Worm (Caenorhabditis elegans) whole organism, young adult: ENCODE results near the gene pei-1.

ENCODE experiments used
- F10E7.11 ChIP-seq: sonication (generic microtip); optimal IDR thresholded peaks from 2 replicates; lab custom pipeline; 2017; ENCODE audit warnings: mild to moderate bottlenecking, missing genetic modification characterization, moderate library complexity, missing compliant biosample characterization
- F23B12.7 ChIP-seq: sonication (generic microtip); optimal IDR thresholded peaks from 2 replicates; lab custom pipeline; 2017; ENCODE audit warnings: missing genetic modification characterization, mild to moderate bottlenecking, missing compliant biosample characterization, antibody characterized with exemption, moderate library complexity; ENCODE audit not compliant: insufficient read depth
- F39B2.1 ChIP-seq: fragments of 200-800 bp; sonication (Bioruptor generic); IDR thresholded peaks from 2 replicates; pipeline ENCODE4 v1.3.6; 2022; ENCODE audit warnings: missing genetic modification reagents, missing genetic modification characterization, missing compliant biosample characterization
- F52B5.7 ChIP-seq: sonication (generic microtip); optimal IDR thresholded peaks from 2 replicates; lab custom pipeline; 2016; ENCODE audit warnings: mild to moderate bottlenecking, missing genetic modification characterization, missing compliant biosample characterization
- K11D2.4 ChIP-seq: fragments of 200-800 bp; sonication (Bioruptor generic); IDR thresholded peaks from 2 replicates; pipeline ENCODE4 v1.3.6; 2022; ENCODE audit warnings: missing genetic modification reagents, missing genetic modification characterization, missing compliant biosample characterization
- K12H6.12 ChIP-seq: fragments of 200-800 bp; sonication (Bioruptor generic); optimal IDR thresholded peaks from 2 replicates; lab custom pipeline; 2018; ENCODE audit warnings: mild to moderate bottlenecking, missing genetic modification characterization, missing compliant biosample characterization
- Y95B8A.8 ChIP-seq: fragments of 200-800 bp; sonication (Bioruptor generic); IDR thresholded peaks from 2 replicates; pipeline ENCODE4 v1.3.6; 2022; ENCODE audit warnings: missing genetic modification reagents, missing genetic modification characterization, missing compliant biosample characterization
- ama-1 ChIP-seq, 3 experiments: fragments of 150-350 bp in 1 of 3; sonication (generic microtip) in 2 of 3; optimal IDR thresholded peaks; 2 replicates each; lab custom pipeline; 2014 to 2018; ENCODE audit warnings: missing biosample characterization in 2 of 3, missing genetic modification characterization in 2 of 3, missing genetic modification reagents in 2 of 3
- atf-7 ChIP-seq: sonication (generic microtip); optimal IDR thresholded peaks from 2 replicates; lab custom pipeline; 2017; ENCODE audit warnings: mild to moderate bottlenecking, missing genetic modification characterization, missing compliant biosample characterization
- athp-1 ChIP-seq: sonication (generic microtip); optimal IDR thresholded peaks from 2 replicates; lab custom pipeline; 2017; ENCODE audit warnings: mild to moderate bottlenecking, missing genetic modification characterization, missing compliant biosample characterization
- attf-5 ChIP-seq: fragments of 200-800 bp; sonication (Bioruptor generic); optimal IDR thresholded peaks from 2 replicates; lab custom pipeline; 2018; ENCODE audit warnings: mild to moderate bottlenecking, missing genetic modification characterization, missing compliant biosample characterization
- ccch-3 ChIP-seq: fragments of 200-800 bp; sonication (Bioruptor generic); optimal IDR thresholded peaks from 2 replicates; lab custom pipeline; 2018; ENCODE audit warnings: mild to moderate bottlenecking, missing genetic modification characterization, missing compliant biosample characterization
- ceh-40 ChIP-seq: fragments of 200-800 bp; sonication (Bioruptor generic); IDR thresholded peaks from 2 replicates; pipeline ENCODE4 v1.3.6; 2022; ENCODE audit warnings: missing genetic modification characterization, missing compliant biosample characterization
- ceh-58 ChIP-seq: fragments of 200-800 bp; sonication (Bioruptor generic); IDR thresholded peaks from 2 replicates; pipeline ENCODE4 v1.3.6; 2022; ENCODE audit warnings: missing genetic modification characterization, missing compliant biosample characterization
- dpl-1 ChIP-seq: fragments of 150-350 bp; optimal IDR thresholded peaks from 2 replicates; lab custom pipeline; 2014; ENCODE audit warnings: missing biosample characterization, missing genetic modification reagents, missing genetic modification characterization
- egrh-3 ChIP-seq: fragments of 200-800 bp; sonication (Bioruptor generic); IDR thresholded peaks from 2 replicates; pipeline ENCODE4 v1.3.6; 2022; ENCODE audit warnings: missing genetic modification reagents, missing genetic modification characterization, missing compliant biosample characterization
- ets-4 ChIP-seq: fragments of 200-800 bp; sonication (Bioruptor generic); optimal IDR thresholded peaks from 2 replicates; lab custom pipeline; 2018; ENCODE audit warnings: mild to moderate bottlenecking, missing genetic modification characterization, missing compliant biosample characterization
- gei-17 ChIP-seq: fragments of 200-800 bp; sonication (Bioruptor generic); optimal IDR thresholded peaks from 2 replicates; lab custom pipeline; 2018; ENCODE audit warnings: mild to moderate bottlenecking, missing genetic modification characterization, missing compliant biosample characterization
- hlh-26 ChIP-seq: fragments of 200-800 bp; sonication (Bioruptor generic); conservative IDR thresholded peaks from 2 replicates; pipeline ENCODE4 v1.3.6; 2022; ENCODE audit warnings: missing genetic modification reagents, missing genetic modification characterization, missing compliant biosample characterization
- hmg-1.2 ChIP-seq: fragments of 200-800 bp; sonication (Bioruptor generic); IDR thresholded peaks from 2 replicates; pipeline ENCODE4 v1.3.6; 2022; ENCODE audit warnings: missing genetic modification reagents, missing genetic modification characterization, missing compliant biosample characterization
- hmg-20 ChIP-seq: fragments of 200-800 bp; sonication (Bioruptor generic); IDR thresholded peaks from 2 replicates; pipeline ENCODE4 v1.3.6; 2022; ENCODE audit warnings: missing genetic modification reagents, missing genetic modification characterization, missing compliant biosample characterization
- hrde-1 ChIP-seq: sonication (generic microtip); optimal IDR thresholded peaks from 2 replicates; lab custom pipeline; 2016; ENCODE audit warnings: missing genetic modification characterization, mild to moderate bottlenecking, missing compliant biosample characterization, moderate library complexity, missing genotype, missing genetic modification reagents, borderline replicate concordance
- hsf-1 ChIP-seq: fragments of 200-800 bp; sonication (Bioruptor generic); IDR thresholded peaks from 2 replicates; pipeline ENCODE4 v1.3.6; 2022; ENCODE audit warnings: missing genetic modification reagents, missing genetic modification characterization, missing compliant biosample characterization
- lag-1 ChIP-seq: fragments of 200-800 bp; sonication (Bioruptor generic); IDR thresholded peaks from 2 replicates; pipeline ENCODE4 v1.3.6; 2022; ENCODE audit warnings: missing genetic modification reagents, missing genetic modification characterization, missing compliant biosample characterization
- let-526 ChIP-seq: fragments of 200-800 bp; sonication (Bioruptor generic); IDR thresholded peaks from 2 replicates; pipeline ENCODE4 v1.3.6; 2022; ENCODE audit warnings: missing genetic modification reagents, missing genetic modification characterization, missing compliant biosample characterization
- let-607 ChIP-seq, 2 experiments: fragments of 200-800 bp in 1 of 2; sonication (Bioruptor generic) in 1 of 2; sonication (generic microtip) in 1 of 2; optimal IDR thresholded peaks; 2 replicates each; lab custom pipeline; 2016 to 2018; ENCODE audit warnings: mild to moderate bottlenecking in 2 of 2, missing compliant biosample characterization in 2 of 2, missing genetic modification characterization in 2 of 2, moderate library complexity in 2 of 2, missing genotype in 1 of 2
- lin-54 ChIP-seq: fragments of 200-800 bp; sonication (Bioruptor generic); optimal IDR thresholded peaks from 2 replicates; lab custom pipeline; 2018; ENCODE audit warnings: mild to moderate bottlenecking, missing genetic modification characterization, missing compliant biosample characterization
- lir-1 ChIP-seq: fragments of 200-800 bp; sonication (Bioruptor generic); conservative IDR thresholded peaks from 2 replicates; pipeline ENCODE4 v1.3.6; 2022; ENCODE audit warnings: missing genetic modification reagents, missing genetic modification characterization, missing compliant biosample characterization
- lsl-1 ChIP-seq: fragments of 200-800 bp; sonication (Bioruptor generic); optimal IDR thresholded peaks from 2 replicates; lab custom pipeline; 2018; ENCODE audit warnings: mild to moderate bottlenecking, missing genetic modification characterization, moderate library complexity, missing compliant biosample characterization
- madf-8 ChIP-seq: fragments of 200-800 bp; sonication (Bioruptor generic); conservative IDR thresholded peaks from 2 replicates; pipeline ENCODE4 v1.3.6; 2022; ENCODE audit warnings: missing genetic modification reagents, missing genetic modification characterization, missing compliant biosample characterization
- mxl-1 ChIP-seq: sonication (generic microtip); optimal IDR thresholded peaks from 2 replicates; lab custom pipeline; 2016; ENCODE audit warnings: missing genetic modification characterization, missing compliant biosample characterization
- nfya-2 ChIP-seq: fragments of 200-800 bp; sonication (Bioruptor generic); IDR thresholded peaks from 2 replicates; pipeline ENCODE4 v1.3.6; 2022; ENCODE audit warnings: missing genetic modification reagents, missing genetic modification characterization, missing compliant biosample characterization
- nhr-120 ChIP-seq: fragments of 200-800 bp; sonication (Bioruptor generic); IDR thresholded peaks from 2 replicates; pipeline ENCODE4 v1.3.6; 2022; ENCODE audit warnings: missing genetic modification characterization, missing compliant biosample characterization
- nhr-179 ChIP-seq: sonication (generic microtip); optimal IDR thresholded peaks from 2 replicates; lab custom pipeline; 2016; ENCODE audit warnings: mild to moderate bottlenecking, missing genetic modification characterization, missing compliant biosample characterization
- nhr-80 ChIP-seq: sonication (generic microtip); optimal IDR thresholded peaks from 2 replicates; lab custom pipeline; 2016; ENCODE audit warnings: missing genetic modification characterization, missing compliant biosample characterization
- rpc-1 ChIP-seq, 2 experiments: fragments of 150-350 bp in 1 of 2; sonication (generic microtip) in 1 of 2; optimal IDR thresholded peaks; 2 replicates each; lab custom pipeline; 2014 to 2018; ENCODE audit warnings: missing biosample characterization in 1 of 2, missing genetic modification characterization in 1 of 2, missing genetic modification reagents in 1 of 2, missing genotype in 1 of 2
- sdz-38 ChIP-seq: sonication (generic microtip); optimal IDR thresholded peaks from 2 replicates; lab custom pipeline; 2016; ENCODE audit warnings: missing genotype, missing genetic modification characterization, missing compliant biosample characterization
- snpc-1.1 ChIP-seq: sonication (generic microtip); optimal IDR thresholded peaks from 2 replicates; lab custom pipeline; 2017; ENCODE audit warnings: missing genetic modification characterization, mild to moderate bottlenecking, missing compliant biosample characterization, antibody characterized with exemption, moderate library complexity, missing genotype, missing genetic modification reagents; ENCODE audit not compliant: insufficient read depth
- snpc-3.4 ChIP-seq: sonication (generic microtip); optimal IDR thresholded peaks from 2 replicates; lab custom pipeline; 2017; ENCODE audit warnings: missing genetic modification characterization, mild to moderate bottlenecking, missing compliant biosample characterization, antibody characterized with exemption, moderate library complexity, missing genotype, missing genetic modification reagents
- somi-1 ChIP-seq: fragments of 200-800 bp; sonication (Bioruptor generic); optimal IDR thresholded peaks from 2 replicates; lab custom pipeline; 2018; ENCODE audit warnings: mild to moderate bottlenecking, missing genetic modification characterization, missing compliant biosample characterization
- unc-130 ChIP-seq: sonication (generic microtip); optimal IDR thresholded peaks from 2 replicates; lab custom pipeline; 2016; ENCODE audit warnings: missing genetic modification reagents, missing genetic modification characterization, missing compliant biosample characterization
- zfh-2 ChIP-seq: fragments of 200-800 bp; sonication (Bioruptor generic); conservative IDR thresholded peaks from 2 replicates; pipeline ENCODE4 v1.3.6; 2022; ENCODE audit warnings: missing genetic modification reagents, missing genetic modification characterization, missing compliant biosample characterization
- zim-3 ChIP-seq: sonication (generic microtip); optimal IDR thresholded peaks from 2 replicates; lab custom pipeline; 2017; ENCODE audit warnings: mild to moderate bottlenecking, missing genetic modification characterization, moderate library complexity, missing compliant biosample characterization
- ztf-26 ChIP-seq: sonication (generic microtip); optimal IDR thresholded peaks from 2 replicates; lab custom pipeline; 2017; ENCODE audit warnings: missing genetic modification characterization, missing compliant biosample characterization
- ztf-3 ChIP-seq: fragments of 200-800 bp; sonication (Bioruptor generic); optimal IDR thresholded peaks from 2 replicates; lab custom pipeline; 2018; ENCODE audit warnings: mild to moderate bottlenecking, missing genetic modification characterization, missing compliant biosample characterization
- ztf-6 ChIP-seq: fragments of 200-800 bp; sonication (Bioruptor generic); IDR thresholded peaks from 2 replicates; pipeline ENCODE4 v1.3.6; 2022; ENCODE audit warnings: missing genetic modification reagents, missing genetic modification characterization, missing compliant biosample characterization

The pei-1 gene

ce11 chrIV:9624977-9625376 lies 32.7 kb upstream of the pei-1 start, which contains the start of gene W09C2.10:
TSS of gene W09C2.10 (minus strand) at chrIV:9625077.
- TF ChIP-seq hmg-1.2 (no peak), Y95B8A.8 (GFP tag; lab: Robert Waterston, UW) (no peak), let-607 (tag; optimal IDR thresholded peaks at IDR 0.05; lab: Kevin White, UChicago) (no peak), ceh-40 (no peak), F52B5.7 (tag; lab: Kevin White, UChicago) (no peak), attf-5 (GFP tag; lab: Kevin White, UChicago) (no peak), zim-3 (tag; lab: Kevin White, UChicago) (no peak), lsl-1 (GFP tag; lab: Kevin White, UChicago) (no peak), nhr-179 (tag; lab: Kevin White, UChicago) (no peak), gei-17 (GFP tag; lab: Kevin White, UChicago) (no peak), athp-1 (tag; lab: Kevin White, UChicago) (no peak), hsf-1 (GFP tag; lab: Robert Waterston, UW) (no peak), lin-54 (GFP tag; lab: Kevin White, UChicago) (no peak), rpc-1 (optimal IDR thresholded peaks at IDR 0.05; lab: Kevin White, UChicago) (no peak), rpc-1 (tag; optimal IDR thresholded peaks at IDR 0.05; lab: Kevin White, UChicago) (no peak), nhr-80 (tag; lab: Kevin White, UChicago) (no peak)

ce11 chrIV:9624275-9624674 lies 32.0 kb upstream of the pei-1 start, which contains the start of gene W09C2.8:
TSS of gene W09C2.8 (minus strand) at chrIV:9624375.
- no peak for TF ChIP-seq madf-8 (GFP tag; lab: Robert Waterston, UW)
- TF ChIP-seq hmg-20 = no peak
- TF ChIP-seq somi-1 (GFP tag; lab: Kevin White, UChicago) = no peak
- no peak for TF ChIP-seq ztf-26 (tag; lab: Kevin White, UChicago)
- no peak for TF ChIP-seq attf-5 (GFP tag; lab: Kevin White, UChicago)
- no peak for TF ChIP-seq atf-7 (tag; lab: Kevin White, UChicago)
- no peak for TF ChIP-seq hlh-26
- no peak for TF ChIP-seq snpc-1.1 (tag; lab: Kevin White, UChicago)
- TF ChIP-seq ccch-3 (GFP tag; lab: Kevin White, UChicago) = no peak
- no peak for TF ChIP-seq snpc-3.4 (tag; lab: Kevin White, UChicago)
- TF ChIP-seq gei-17 (GFP tag; lab: Kevin White, UChicago) = no peak
- no peak for TF ChIP-seq unc-130
- no peak for TF ChIP-seq mxl-1 (tag; lab: Kevin White, UChicago)
- no peak for TF ChIP-seq lag-1 (GFP tag; lab: Robert Waterston, UW)
- TF ChIP-seq ztf-3 (GFP tag; lab: Kevin White, UChicago) = no peak
- no peak for TF ChIP-seq hrde-1 (tag; lab: Kevin White, UChicago)
- TF ChIP-seq F39B2.1 (GFP tag; lab: Robert Waterston, UW) = no peak
- TF ChIP-seq lir-1 (GFP tag; lab: Robert Waterston, UW) = no peak
- TF ChIP-seq ceh-58 = no peak
- no peak for TF ChIP-seq nfya-2 (GFP tag; lab: Robert Waterston, UW)

- TF ChIP-seq sdz-38 (tag; lab: Kevin White, UChicago) (no peak), zfh-2 (GFP tag; lab: Robert Waterston, UW) (no peak), F39B2.1 (GFP tag; lab: Robert Waterston, UW) (no peak), F23B12.7 (no peak), let-607 (tag; optimal IDR thresholded peaks at IDR 0.05; lab: Kevin White, UChicago) (no peak), K11D2.4 (GFP tag; lab: Robert Waterston, UW) (no peak), let-526 (no peak), F10E7.11 (no peak), snpc-3.4 (tag; lab: Kevin White, UChicago) (no peak), dpl-1 (no peak), ets-4 (GFP tag; lab: Kevin White, UChicago) (no peak), ama-1 (optimal IDR thresholded peaks at IDR 0.05; lab: Kevin White, UChicago) (no peak), ama-1 (GFP tag; optimal IDR thresholded peaks at IDR 0.05; lab: Kevin White, UChicago) (no peak), ceh-40 (no peak), K12H6.12 (tag; lab: Kevin White, UChicago) (no peak), nhr-120 (GFP tag; lab: Robert Waterston, UW) (no peak), athp-1 (tag; lab: Kevin White, UChicago) (no peak), egrh-3 (GFP tag; lab: Robert Waterston, UW) (no peak), ztf-6 (GFP tag; lab: Robert Waterston, UW) (no peak)
Observed at ce11 chrIV:9623269-9623668, 31.0 kb upstream of the pei-1 start, which contains the start of gene W09C2.9. TSS of gene W09C2.9 (minus strand) at chrIV:9623369.
